Worm (Caenorhabditis elegans): ENCODE measurements around the gene ucp-4.
A peak's percentile ranks its signal among the peaks of the same experiment; 100 is the strongest.

Gene ucp-4

ce11 chrV:9295581-9295980, 38.5 kb upstream of the ucp-4 start:
- TF ChIP-seq aha-1 (tag; optimal IDR thresholded peaks at IDR 0.05) (no peak), lin-14 (GFP tag; optimal IDR thresholded peaks at IDR 0.05) (peak; percentile 15), dsc-1 (tag; optimal IDR thresholded peaks at IDR 0.05) (peak; percentile 25)

- no peak for TF ChIP-seq fos-1 (tag; optimal IDR thresholded peaks at IDR 0.05)
- no peak for TF ChIP-seq fkh-4 (tag; optimal IDR thresholded peaks at IDR 0.05; ENCODE audit: borderline replicate concordance)
- TF ChIP-seq sptf-1 (tag; optimal IDR thresholded peaks at IDR 0.05) = no peak
- TF ChIP-seq lin-14 (GFP tag; optimal IDR thresholded peaks at IDR 0.05) = no peak
- no peak for TF ChIP-seq ama-1 (optimal IDR thresholded peaks at IDR 0.05)
- no peak for TF ChIP-seq sup-37 (GFP tag; optimal IDR thresholded peaks at IDR 0.05)
- TF ChIP-seq elt-3 (tag; optimal IDR thresholded peaks at IDR 0.05) = no peak
- no peak for TF ChIP-seq C34B4.2 (tag; optimal IDR thresholded peaks at IDR 0.05)
- no peak for TF ChIP-seq tbx-2 (tag; optimal IDR thresholded peaks at IDR 0.05)
- TF ChIP-seq ceh-90 (tag; optimal IDR thresholded peaks at IDR 0.05) = no peak
- TF ChIP-seq unc-98 (GFP tag; IDR thresholded peaks at IDR 0.05) = no peak
- no peak for TF ChIP-seq hlh-17 (GFP tag; optimal IDR thresholded peaks at IDR 0.05; ENCODE audit: borderline replicate concordance)
- no peak for TF ChIP-seq jun-1 (tag; optimal IDR thresholded peaks at IDR 0.05)
- TF ChIP-seq Y116A8C.19 (tag; optimal IDR thresholded peaks at IDR 0.05; ENCODE audit: borderline replicate concordance) = no peak
- no peak for TF ChIP-seq irx-1 (tag; optimal IDR thresholded peaks at IDR 0.05)
- no peak for TF ChIP-seq tlp-1 (tag; optimal IDR thresholded peaks at IDR 0.05)
- TF ChIP-seq unc-62 (GFP tag; optimal IDR thresholded peaks at IDR 0.05) = no peak
These were observed 36.8 kb upstream of the ucp-4 start, which contains the start of gene F44A2.5 for ce11 chrV:9297332-9297731. TSS of gene F44A2.5 (plus strand) at chrV:9297632.

DNA sequence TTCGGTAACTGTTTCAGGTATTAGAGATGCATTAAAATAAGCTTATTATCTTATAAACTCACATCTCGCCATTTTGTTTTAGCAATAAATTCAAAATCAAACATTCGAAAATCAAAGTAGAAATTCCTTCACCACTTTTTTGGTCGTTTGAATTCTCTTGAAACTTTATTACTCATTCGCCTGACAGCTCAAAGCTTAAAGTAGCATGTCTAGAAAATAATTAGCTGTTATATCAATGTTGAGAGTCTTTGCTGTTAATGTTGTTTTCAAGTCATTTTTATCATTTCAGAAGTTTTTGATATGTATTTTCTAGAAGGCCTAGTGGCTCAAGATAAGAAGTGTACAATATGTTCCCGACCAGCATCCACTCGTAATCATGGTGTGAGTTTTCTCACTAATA, 31.1 kb upstream of the ucp-4 start, which contains the start of gene nhr-39:
nhr-39 (plus strand) TSS at position 301 of the 400 bp plus-strand sequence.
- TF ChIP-seq efl-3 (GFP tag; optimal IDR thresholded peaks at IDR 0.05) (no peak), lin-13 (GFP tag; optimal IDR thresholded peaks at IDR 0.05) (no peak), egl-27 (tag; optimal IDR thresholded peaks at IDR 0.05) (no peak), fkh-10 (GFP tag; optimal IDR thresholded peaks at IDR 0.05) (no peak), unc-30 (tag; optimal IDR thresholded peaks at IDR 0.05) (no peak), fos-1 (tag; optimal IDR thresholded peaks at IDR 0.05) (no peak), ceh-88 (GFP tag; IDR thresholded peaks at IDR 0.05) (no peak), tbx-2 (tag; optimal IDR thresholded peaks at IDR 0.05) (no peak), sox-4 (tag; optimal IDR thresholded peaks at IDR 0.05) (no peak), unc-98 (GFP tag; IDR thresholded peaks at IDR 0.05) (no peak), lin-15B (tag; optimal IDR thresholded peaks at IDR 0.05) (no peak), ztf-4 (tag; optimal IDR thresholded peaks at IDR 0.05) (no peak), hpl-2 (GFP tag; optimal IDR thresholded peaks at IDR 0.05) (no peak), ceh-82 (tag; optimal IDR thresholded peaks at IDR 0.05) (no peak), pqm-1 (tag; optimal IDR thresholded peaks at IDR 0.05) (no peak), nhr-90 (tag; optimal IDR thresholded peaks at IDR 0.05; ENCODE audit: poor library complexity) (no peak), ama-1 (optimal IDR thresholded peaks at IDR 0.05) (no peak), mep-1 (tag; optimal IDR thresholded peaks at IDR 0.05) (no peak), mef-2 (tag; optimal IDR thresholded peaks at IDR 0.05) (no peak)

DNA sequence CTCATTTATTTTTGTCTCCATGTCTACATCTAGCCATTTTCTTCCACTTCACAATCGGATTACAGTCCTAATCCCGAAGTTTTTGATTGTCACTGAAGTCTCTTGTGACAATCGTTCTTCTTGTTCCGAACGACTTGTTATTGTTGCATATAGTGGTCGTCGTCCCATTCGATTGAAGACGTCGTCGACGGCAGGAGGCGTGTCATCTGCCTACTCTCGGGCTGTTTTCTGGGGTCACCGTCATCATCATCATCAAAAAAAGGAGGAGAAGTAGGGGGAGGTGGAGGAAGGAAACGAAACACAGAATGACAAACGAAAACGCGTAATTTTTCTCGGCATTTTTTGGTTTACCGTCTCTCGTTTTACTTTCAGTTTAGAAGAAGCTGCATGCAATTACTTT, 29.0 kb upstream of the ucp-4 start, which contains the start of gene F44A2.3:
F44A2.3 (plus strand) TSS at position 301 of the 400 bp plus-strand sequence.
- TF ChIP-seq lin-14 (GFP tag; optimal IDR thresholded peaks at IDR 0.05) = no peak
- no peak for TF ChIP-seq lin-13 (GFP tag; optimal IDR thresholded peaks at IDR 0.05)
- TF ChIP-seq grh-1 (GFP tag; IDR thresholded peaks at IDR 0.05) = no peak
- no peak for TF ChIP-seq efl-1 (optimal IDR thresholded peaks at IDR 0.05)
- TF ChIP-seq efl-1 (GFP tag; optimal IDR thresholded peaks at IDR 0.05 in 1 of 2) = peak in 1 of 2 experiments; percentile 29
- peak; percentile 26 for TF ChIP-seq blmp-1 (tag; optimal IDR thresholded peaks at IDR 0.05)
- no peak for TF ChIP-seq vab-15 (tag; optimal IDR thresholded peaks at IDR 0.05)
